Worm (Caenorhabditis elegans): ENCODE measurements around the gene B0457.6.

Gene B0457.6

ce11 chrII:8899357-8899748 lies 22.9 kb upstream of the B0457.6 start:
- no peak for TF ChIP-seq unc-62 (GFP tag; optimal IDR thresholded peaks at IDR 0.05)

ce11 chrII:8903871-8904270 lies 18.4 kb upstream of the B0457.6 start:
- no peak for TF ChIP-seq unc-62 (GFP tag; optimal IDR thresholded peaks at IDR 0.05)

- TF ChIP-seq unc-62 (GFP tag; optimal IDR thresholded peaks at IDR 0.05): no peak
Measured at ce11 chrII:8911929-8912328, 10.3 kb upstream of the B0457.6 start, which contains the start of gene B0457.4. B0457.4 (minus strand) TSS chrII:8912029.

ce11 chrII:8912523-8913017 lies 9.7 kb upstream of the B0457.6 start:
- no peak for TF ChIP-seq unc-62 (GFP tag; optimal IDR thresholded peaks at IDR 0.05)

ce11 chrII:8914654-8915053 lies 7.6 kb upstream of the B0457.6 start:
- no peak for TF ChIP-seq unc-62 (GFP tag; optimal IDR thresholded peaks at IDR 0.05)

ce11 chrII:8916656-8917055 lies 5.6 kb upstream of the B0457.6 start:
- no peak for TF ChIP-seq unc-62 (GFP tag; optimal IDR thresholded peaks at IDR 0.05)

ce11 chrII:8917339-8917738 lies 4.9 kb upstream of the B0457.6 start:
- no peak for TF ChIP-seq unc-62 (GFP tag; optimal IDR thresholded peaks at IDR 0.05)

- TF ChIP-seq unc-62 (GFP tag; optimal IDR thresholded peaks at IDR 0.05): no peak
Measured at ce11 chrII:8920315-8920714, 1.9 kb upstream of the B0457.6 start.

- no peak for TF ChIP-seq unc-62 (GFP tag; optimal IDR thresholded peaks at IDR 0.05)
Measured at ce11 chrII:8920955-8921354, 1.3 kb upstream of the B0457.6 start.

ce11 chrII:8921456-8921855 lies 767 bp upstream of the B0457.6 start:
- TF ChIP-seq unc-62 (GFP tag; optimal IDR thresholded peaks at IDR 0.05): no peak

- no peak for TF ChIP-seq unc-62 (GFP tag; optimal IDR thresholded peaks at IDR 0.05)
Measured at ce11 chrII:8923187-8923586, 964 bp downstream of the B0457.6 start.

ce11 chrII:8926451-8926850 lies 4.2 kb downstream of the B0457.6 start, which contains the start of gene B0457.2:
B0457.2 (minus strand) TSS chrII:8926551.
- no peak for TF ChIP-seq unc-62 (GFP tag; optimal IDR thresholded peaks at IDR 0.05)

- TF ChIP-seq unc-62 (GFP tag; optimal IDR thresholded peaks at IDR 0.05): no peak
Measured at ce11 chrII:8927253-8927791, 5.1 kb downstream of the B0457.6 start, which contains the start of gene cct-2. cct-2 (plus strand) TSS chrII:8927741.

ce11 chrII:8929771-8930170 lies 7.5 kb downstream of the B0457.6 start, which contains the start of gene mrpl-50:
mrpl-50 (plus strand) TSS chrII:8929841.
- TF ChIP-seq unc-62 (GFP tag; optimal IDR thresholded peaks at IDR 0.05): no peak

- no peak for TF ChIP-seq unc-62 (GFP tag; optimal IDR thresholded peaks at IDR 0.05)
Measured at ce11 chrII:8930763-8931162, 8.5 kb downstream of the B0457.6 start, which contains the start of gene enol-1. enol-1 (plus strand) TSS chrII:8930997.

- TF ChIP-seq unc-62 (GFP tag; optimal IDR thresholded peaks at IDR 0.05): no peak
Measured at ce11 chrII:8931405-8932149, 9.4 kb downstream of the B0457.6 start.

ce11 chrII:8932392-8932791 lies 10.2 kb downstream of the B0457.6 start:
- TF ChIP-seq unc-62 (GFP tag; optimal IDR thresholded peaks at IDR 0.05): no peak

Measured in whole organism, dauer.